Worm (Caenorhabditis elegans): ENCODE measurements around the gene Y37H2A.12.

DNA sequence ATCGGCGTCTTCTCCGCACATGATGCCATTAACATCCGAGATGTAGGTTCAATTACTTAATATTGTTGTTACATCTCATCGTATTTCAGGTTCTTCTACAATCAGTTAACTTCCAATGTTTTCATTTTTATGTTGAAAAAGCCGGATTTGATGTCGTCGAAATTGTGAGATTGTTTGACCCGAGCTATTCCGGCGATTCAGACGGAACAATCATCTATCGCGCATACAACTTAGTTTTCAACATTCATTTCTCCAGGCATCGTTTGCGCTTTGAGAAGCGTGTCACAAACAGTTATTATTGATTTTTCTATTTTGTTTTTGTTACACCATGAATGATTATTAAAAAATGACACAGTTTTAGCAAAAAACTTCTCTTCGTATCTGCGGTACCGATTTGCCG, 2.4 kb downstream of the Y37H2A.12 start:
- TF ChIP-seq B0019.2 (GFP tag; conservative IDR thresholded peaks at IDR 0.05) (no peak), nfya-1 (tag; optimal IDR thresholded peaks at IDR 0.05; ENCODE audit: borderline replicate concordance, insufficient read depth) (no peak), lag-1 (GFP tag; IDR thresholded peaks at IDR 0.05) (no peak), dpl-1 (GFP tag; optimal IDR thresholded peaks at IDR 0.05) (no peak), nhr-120 (GFP tag; IDR thresholded peaks at IDR 0.05) (no peak), lin-35 (GFP tag; optimal IDR thresholded peaks at IDR 0.05) (no peak), madf-8 (GFP tag; conservative IDR thresholded peaks at IDR 0.05) (no peak), him-1 (tag; optimal IDR thresholded peaks at IDR 0.05) (no peak), ceh-27 (GFP tag; optimal IDR thresholded peaks at IDR 0.05) (no peak)
